In genomic region chr3L:20395257-20395909, dm6 we compare ENCODE assay signal across 1 fruit fly cellular context.
TF ChIP-seq lines count a peak whose summit lies in the region.

No protein-coding gene starts in this region.

TF ChIP-seq in whole organism, embryonic, 481 proteins besides CTCF, POLR2A, EP300 and RAD21 (continued from another document and continues in another):
- TF ChIP-seq CG10979 (tag; optimal IDR thresholded peaks at IDR 0.05; lab: Kevin White, UChicago) (no peak), CG15073 (GFP tag; optimal IDR thresholded peaks at IDR 0.05; lab: Kevin White, UChicago) (peak; percentile 40), Abd-B (GFP tag; optimal IDR thresholded peaks at IDR 0.05; lab: Kevin White, UChicago) (no peak), CG2712 (tag; optimal IDR thresholded peaks at IDR 0.05; lab: Kevin White, UChicago) (peak; percentile 33), CG2889 (GFP tag; IDR thresholded peaks at IDR 0.05; lab: Robert Waterston, UW) (no peak), CG30431 (GFP tag; optimal IDR thresholded peaks at IDR 0.05; lab: Kevin White, UChicago) (no peak), CG12104 (GFP tag; optimal IDR thresholded peaks at IDR 0.05; lab: Kevin White, UChicago) (no peak), jigr1 (GFP tag; IDR thresholded peaks at IDR 0.05; lab: Robert Waterston, UW) (no peak), sr (GFP tag; IDR thresholded peaks at IDR 0.05; lab: Robert Waterston, UW) (no peak), corto (GFP tag; optimal IDR thresholded peaks at IDR 0.05; lab: Kevin White, UChicago) (no peak), CG5180 (GFP tag; optimal IDR thresholded peaks at IDR 0.05; lab: Kevin White, UChicago) (no peak), sob (GFP tag; IDR thresholded peaks at IDR 0.05; lab: Robert Waterston, UW) (peak; percentile 47), en (GFP tag; optimal IDR thresholded peaks at IDR 0.05; lab: Kevin White, UChicago) (no peak), CG34376 (GFP tag; optimal IDR thresholded peaks at IDR 0.05; lab: Kevin White, UChicago) (peak; percentile 82), CG13287 (GFP tag; IDR thresholded peaks at IDR 0.05; lab: Robert Waterston, UW; ENCODE audit: partially characterized antibody) (peak; percentile 48), CG6683 (GFP tag; optimal IDR thresholded peaks at IDR 0.05; lab: Kevin White, UChicago) (peak; percentile 19), CG9932 (GFP tag; IDR thresholded peaks at IDR 0.05; lab: Robert Waterston, UW) (peak; percentile 62), trem (tag; optimal IDR thresholded peaks at IDR 0.05; lab: Kevin White, UChicago) (no peak), CG7271 (tag; optimal IDR thresholded peaks at IDR 0.05; lab: Kevin White, UChicago) (no peak), Doc2 (GFP tag; IDR thresholded peaks at IDR 0.05; lab: Robert Waterston, UW) (no peak), Lhr (GFP tag; optimal IDR thresholded peaks at IDR 0.05; lab: Kevin White, UChicago) (no peak), CG33557 (GFP tag; optimal IDR thresholded peaks at IDR 0.05; lab: Kevin White, UChicago) (no peak), bcd (GFP tag; optimal IDR thresholded peaks at IDR 0.05; lab: Kevin White, UChicago) (peak; percentile 53), CG10366 (GFP tag; IDR thresholded peaks at IDR 0.05; lab: Robert Waterston, UW) (peak; percentile 31; the same call in 1 of the 2 replicates), E2f1 (GFP tag; IDR thresholded peaks at IDR 0.05; lab: Robert Waterston, UW) (peak; percentile 54; the same call in 1 of the 2 replicates), ato (GFP tag; IDR thresholded peaks at IDR 0.05; lab: Robert Waterston, UW; ENCODE audit: partially characterized antibody) (no peak), sens (GFP tag; lab: Kevin White, UChicago) (peak; percentile 52), Med (GFP tag; lab: Kevin White, UChicago) (peak; percentile 87), mam (GFP tag; optimal IDR thresholded peaks at IDR 0.05; lab: Kevin White, UChicago) (peak; percentile 58), ftz-f1 (GFP tag; optimal IDR thresholded peaks at IDR 0.05; lab: Kevin White, UChicago) (peak; percentile 55), CG17186 (GFP tag; optimal IDR thresholded peaks at IDR 0.05; lab: Kevin White, UChicago) (no peak), Oli (tag; optimal IDR thresholded peaks at IDR 0.05; lab: Kevin White, UChicago) (peak; percentile 48), gem (tag; optimal IDR thresholded peaks at IDR 0.05; lab: Kevin White, UChicago) (peak; percentile 71), aop (GFP tag; IDR thresholded peaks at IDR 0.05; lab: Robert Waterston, UW) (no peak; the same call in 1 of the 2 replicates), Atf-2 (GFP tag; optimal IDR thresholded peaks at IDR 0.05; lab: Kevin White, UChicago) (peak; percentile 29), ase (GFP tag; IDR thresholded peaks at IDR 0.05; lab: Robert Waterston, UW) (no peak), CG14050 (GFP tag; IDR thresholded peaks at IDR 0.05; lab: Robert Waterston, UW) (no peak), klu (GFP tag; IDR thresholded peaks at IDR 0.05; lab: Robert Waterston, UW) (no peak), CG3281 (GFP tag; optimal IDR thresholded peaks at IDR 0.05; lab: Kevin White, UChicago) (peak; percentile 62), vnd (GFP tag; IDR thresholded peaks at IDR 0.05; lab: Robert Waterston, UW; ENCODE audit: partially characterized antibody) (peak; percentile 28; the same call in 1 of the 3 replicates), h (optimal IDR thresholded peaks at IDR 0.05; lab: Kevin White, UChicago) (no peak), ems (GFP tag; optimal IDR thresholded peaks at IDR 0.05; lab: Kevin White, UChicago) (peak; percentile 12), pnt (GFP tag; optimal IDR thresholded peaks at IDR 0.05; lab: Kevin White, UChicago) (no peak), NFAT (GFP tag; IDR thresholded peaks at IDR 0.05; lab: Robert Waterston, UW) (peak; percentile 29), Antp (GFP tag; optimal IDR thresholded peaks at IDR 0.05; lab: Kevin White, UChicago) (peak; percentile 13), NC2β (GFP tag; optimal IDR thresholded peaks at IDR 0.05; lab: Kevin White, UChicago) (no peak), ssp (GFP tag; IDR thresholded peaks at IDR 0.05; lab: Robert Waterston, UW) (no peak), bowl (GFP tag; IDR thresholded peaks at IDR 0.05; lab: Robert Waterston, UW) (no peak), HmgD (GFP tag; optimal IDR thresholded peaks at IDR 0.05; lab: Kevin White, UChicago) (no peak), bab2 (GFP tag; optimal IDR thresholded peaks at IDR 0.05; lab: Kevin White, UChicago) (peak; percentile 32), CG34224 (GFP tag; IDR thresholded peaks at IDR 0.05; lab: Robert Waterston, UW; ENCODE audit: partially characterized antibody) (peak; percentile 42; the same call in 2 of the 3 replicates), NC2α (GFP tag; optimal IDR thresholded peaks at IDR 0.05; lab: Kevin White, UChicago) (no peak), CG30020 (tag; optimal IDR thresholded peaks at IDR 0.05; lab: Kevin White, UChicago) (no peak), CG1602 (GFP tag; optimal IDR thresholded peaks at IDR 0.05; lab: Kevin White, UChicago) (no peak), knrl (GFP tag; IDR thresholded peaks at IDR 0.05; lab: Robert Waterston, UW; ENCODE audit: partially characterized antibody) (no peak), CG16815 (GFP tag; optimal IDR thresholded peaks at IDR 0.05; lab: Kevin White, UChicago) (peak; percentile 49), Ada2b (GFP tag; IDR thresholded peaks at IDR 0.05; lab: Robert Waterston, UW) (peak; percentile 31; the same call in 1 of the 2 replicates), CG8089 (GFP tag; optimal IDR thresholded peaks at IDR 0.05; lab: Kevin White, UChicago) (no peak), ham (GFP tag; IDR thresholded peaks at IDR 0.05; lab: Robert Waterston, UW) (no peak), pita (GFP tag; optimal IDR thresholded peaks at IDR 0.05; lab: Kevin White, UChicago) (no peak), Hey (tag; optimal IDR thresholded peaks at IDR 0.05; lab: Kevin White, UChicago) (peak; percentile 40), CG7963 (GFP tag; IDR thresholded peaks at IDR 0.05; lab: Robert Waterston, UW; ENCODE audit: partially characterized antibody) (no peak), Awh (GFP tag; IDR thresholded peaks at IDR 0.05; lab: Robert Waterston, UW) (no peak), pfk (GFP tag; optimal IDR thresholded peaks at IDR 0.05; lab: Kevin White, UChicago) (peak; percentile 58), CG4404 (GFP tag; IDR thresholded peaks at IDR 0.05; lab: Robert Waterston, UW) (no peak), cwo (GFP tag; optimal IDR thresholded peaks at IDR 0.05; lab: Kevin White, UChicago) (peak; percentile 85), Sox100B (GFP tag; optimal IDR thresholded peaks at IDR 0.05; lab: Kevin White, UChicago) (peak; percentile 13), tap (tag; optimal IDR thresholded peaks at IDR 0.05; lab: Kevin White, UChicago) (no peak), Xrp1 (GFP tag; IDR thresholded peaks at IDR 0.05; lab: Robert Waterston, UW) (no peak), Lpt (GFP tag; optimal IDR thresholded peaks at IDR 0.05; lab: Kevin White, UChicago) (no peak), prd (optimal IDR thresholded peaks at IDR 0.05; lab: Kevin White, UChicago) (no peak), prd (GFP tag; IDR thresholded peaks at IDR 0.05; lab: Robert Waterston, UW) (peak; percentile 51), wek (GFP tag; optimal IDR thresholded peaks at IDR 0.05; lab: Kevin White, UChicago) (no peak), slbo (GFP tag; IDR thresholded peaks at IDR 0.05; lab: Robert Waterston, UW) (peak; percentile 69), Xbp1 (GFP tag; optimal IDR thresholded peaks at IDR 0.05; lab: Kevin White, UChicago) (peak; percentile 40), Atf3 (GFP tag; optimal IDR thresholded peaks at IDR 0.05; lab: Kevin White, UChicago) (no peak), Dref (GFP tag; IDR thresholded peaks at IDR 0.05; lab: Robert Waterston, UW) (0 out of 2 replicates have a peak, but pooled peaks have one; percentile 15), scrt (GFP tag; optimal IDR thresholded peaks at IDR 0.05; lab: Kevin White, UChicago) (no peak), Mrtf (GFP tag; IDR thresholded peaks at IDR 0.05; lab: Robert Waterston, UW) (0 out of 3 replicates have a peak, but pooled peaks have one; percentile 37), CG31441 (GFP tag; IDR thresholded peaks at IDR 0.05; lab: Robert Waterston, UW) (0 out of 2 replicates have a peak, but pooled peaks have one; percentile 24), CG4328 (GFP tag; optimal IDR thresholded peaks at IDR 0.05; lab: Kevin White, UChicago) (peak; percentile 34), gfzf (GFP tag; optimal IDR thresholded peaks at IDR 0.05; lab: Kevin White, UChicago) (no peak), ap (GFP tag; IDR thresholded peaks at IDR 0.05; lab: Robert Waterston, UW) (no peak), inv (GFP tag; IDR thresholded peaks at IDR 0.05; lab: Robert Waterston, UW; ENCODE audit: partially characterized antibody) (no peak), Dfd (GFP tag; optimal IDR thresholded peaks at IDR 0.05; lab: Kevin White, UChicago) (no peak), Bdp1 (GFP tag; optimal IDR thresholded peaks at IDR 0.05; lab: Kevin White, UChicago) (no peak), seq (GFP tag; IDR thresholded peaks at IDR 0.05; lab: Robert Waterston, UW) (no peak; the same call in 1 of the 2 replicates), Ptx1 (GFP tag; IDR thresholded peaks at IDR 0.05; lab: Robert Waterston, UW) (peak; percentile 49), gro (GFP tag; optimal IDR thresholded peaks at IDR 0.05; lab: Kevin White, UChicago) (peak; percentile 23), Kr (GFP tag; optimal IDR thresholded peaks at IDR 0.05; lab: Kevin White, UChicago) (no peak), Myb (GFP tag; optimal IDR thresholded peaks at IDR 0.05; lab: Kevin White, UChicago) (no peak), CG13424 (tag; optimal IDR thresholded peaks at IDR 0.05; lab: Kevin White, UChicago) (peak; percentile 26), zen2 (GFP tag; IDR thresholded peaks at IDR 0.05; lab: Robert Waterston, UW; ENCODE audit: partially characterized antibody) (no peak), her (GFP tag; optimal IDR thresholded peaks at IDR 0.05; lab: Kevin White, UChicago) (no peak), Ravus (GFP tag; IDR thresholded peaks at IDR 0.05; lab: Robert Waterston, UW) (no peak), CG14441 (GFP tag; IDR thresholded peaks at IDR 0.05; lab: Robert Waterston, UW) (peak; percentile 28; the same call in 1 of the 2 replicates), tll (GFP tag; optimal IDR thresholded peaks at IDR 0.05; lab: Kevin White, UChicago) (no peak), CG18599 (GFP tag; optimal IDR thresholded peaks at IDR 0.05; lab: Kevin White, UChicago) (peak; percentile 74), PHDP (tag; optimal IDR thresholded peaks at IDR 0.05; lab: Kevin White, UChicago) (peak; percentile 27), CG9609 (GFP tag; optimal IDR thresholded peaks at IDR 0.05; lab: Kevin White, UChicago) (no peak), CG43689 (GFP tag; IDR thresholded peaks at IDR 0.05; lab: Robert Waterston, UW) (no peak), jumu (GFP tag; optimal IDR thresholded peaks at IDR 0.05; lab: Kevin White, UChicago) (no peak), usp (GFP tag; optimal IDR thresholded peaks at IDR 0.05; lab: Kevin White, UChicago) (no peak), Gsc (GFP tag; IDR thresholded peaks at IDR 0.05; lab: Robert Waterston, UW) (no peak), CG3838 (GFP tag; optimal IDR thresholded peaks at IDR 0.05; lab: Kevin White, UChicago) (no peak), nerfin-1 (tag; optimal IDR thresholded peaks at IDR 0.05; lab: Kevin White, UChicago) (no peak), CG14667 (GFP tag; IDR thresholded peaks at IDR 0.05; lab: Robert Waterston, UW) (no peak), Chrac-16 (GFP tag; optimal IDR thresholded peaks at IDR 0.05; lab: Kevin White, UChicago) (peak; percentile 37), CG11398 (GFP tag; optimal IDR thresholded peaks at IDR 0.05; lab: Kevin White, UChicago) (no peak), Dek (tag; optimal IDR thresholded peaks at IDR 0.05; lab: Kevin White, UChicago) (peak; percentile 28), CG6854 (GFP tag; optimal IDR thresholded peaks at IDR 0.05; lab: Kevin White, UChicago) (peak; percentile 32), z (GFP tag; IDR thresholded peaks at IDR 0.05; lab: Robert Waterston, UW) (no peak), CG10267 (tag; optimal IDR thresholded peaks at IDR 0.05; lab: Kevin White, UChicago) (no peak), CG2202 (tag; optimal IDR thresholded peaks at IDR 0.05; lab: Kevin White, UChicago) (no peak), CG14710 (tag; optimal IDR thresholded peaks at IDR 0.05; lab: Kevin White, UChicago) (no peak), slp2 (GFP tag; optimal IDR thresholded peaks at IDR 0.05; lab: Kevin White, UChicago) (no peak), row (GFP tag; IDR thresholded peaks at IDR 0.05; lab: Robert Waterston, UW) (peak; percentile 78), CG4360 (GFP tag; IDR thresholded peaks at IDR 0.05; lab: Robert Waterston, UW) (no peak), gsb (GFP tag; IDR thresholded peaks at IDR 0.05; lab: Robert Waterston, UW) (0 out of 2 replicates have a peak, but pooled peaks have one; percentile 21), CG10654 (GFP tag; optimal IDR thresholded peaks at IDR 0.05; lab: Kevin White, UChicago) (no peak), HLH4C (GFP tag; IDR thresholded peaks at IDR 0.05; lab: Robert Waterston, UW; ENCODE audit: partially characterized antibody) (no peak), yki (optimal IDR thresholded peaks at IDR 0.05; lab: Kevin White, UChicago) (no peak), hb (GFP tag; IDR thresholded peaks at IDR 0.05; lab: Robert Waterston, UW; ENCODE audit: partially characterized antibody) (no peak), Ssrp (tag; optimal IDR thresholded peaks at IDR 0.05; lab: Kevin White, UChicago) (no peak), CG10565 (GFP tag; optimal IDR thresholded peaks at IDR 0.05; lab: Kevin White, UChicago) (no peak), kay (GFP tag; optimal IDR thresholded peaks at IDR 0.05; lab: Kevin White, UChicago) (no peak), CG4424 (GFP tag; optimal IDR thresholded peaks at IDR 0.05; lab: Kevin White, UChicago) (no peak), kni (GFP tag; optimal IDR thresholded peaks at IDR 0.05; lab: Kevin White, UChicago) (no peak), Hr3 (GFP tag; optimal IDR thresholded peaks at IDR 0.05; lab: Kevin White, UChicago) (peak; percentile 48), CG12071 (GFP tag; optimal IDR thresholded peaks at IDR 0.05; lab: Kevin White, UChicago) (peak; percentile 36), CG12744 (GFP tag; optimal IDR thresholded peaks at IDR 0.05; lab: Kevin White, UChicago) (no peak), sim (GFP tag; IDR thresholded peaks at IDR 0.05; lab: Robert Waterston, UW) (no peak), CG31365 (tag; optimal IDR thresholded peaks at IDR 0.05; lab: Kevin White, UChicago) (no peak), p53 (GFP tag; optimal IDR thresholded peaks at IDR 0.05; lab: Kevin White, UChicago) (no peak), E2f2 (GFP tag; IDR thresholded peaks at IDR 0.05; lab: Robert Waterston, UW) (no peak)
